Worm (Caenorhabditis elegans) whole organism, L1 larva: ENCODE measurements around the gene Y116F11A.3.

Source experiments
- C34B4.2 ChIP-seq: sonication (generic microtip); optimal IDR thresholded peaks from 2 replicates; lab custom pipeline; 2017; ENCODE audit warnings: mild to moderate bottlenecking, missing genetic modification characterization, missing compliant biosample characterization
- F16B12.6 ChIP-seq: fragments of 150-350 bp; optimal IDR thresholded peaks from 2 replicates; lab custom pipeline; 2014; ENCODE audit warnings: missing biosample characterization, missing genetic modification characterization
- Y116A8C.19 ChIP-seq: sonication (generic microtip); optimal IDR thresholded peaks from 2 replicates; lab custom pipeline; 2016; ENCODE audit warnings: missing compliant biosample characterization, missing genetic modification characterization, borderline replicate concordance
- aha-1 ChIP-seq: fragments of 150-350 bp; optimal IDR thresholded peaks from 2 replicates; lab custom pipeline; 2014; ENCODE audit warnings: missing biosample characterization, missing genetic modification characterization
- alr-1 ChIP-seq: fragments of 200-800 bp; sonication (Bioruptor generic); optimal IDR thresholded peaks from 2 replicates; lab custom pipeline; 2018; ENCODE audit warnings: borderline replicate concordance, mild to moderate bottlenecking, missing genetic modification characterization, missing compliant biosample characterization
- blmp-1 ChIP-seq: fragments of 150-350 bp; optimal IDR thresholded peaks from 2 replicates; lab custom pipeline; 2014; ENCODE audit warnings: missing biosample characterization, missing genetic modification characterization
- ceh-8 ChIP-seq: fragments of 200-800 bp; sonication (Bioruptor generic); optimal IDR thresholded peaks from 2 replicates; lab custom pipeline; 2018; ENCODE audit warnings: mild to moderate bottlenecking, missing genetic modification characterization, moderate library complexity, missing compliant biosample characterization
- ceh-82 ChIP-seq, 3 experiments: fragments of 150-350 bp in 1 of 3; sonication (generic microtip) in 2 of 3; optimal IDR thresholded peaks; 2 replicates each; lab custom pipeline; 2014 to 2017; ENCODE audit warnings: missing biosample characterization in 3 of 3, missing genetic modification characterization in 3 of 3
- ceh-88 ChIP-seq: fragments of 200-800 bp; sonication (Bioruptor generic); IDR thresholded peaks from 2 replicates; pipeline ENCODE4 v1.3.6; 2022; ENCODE audit warnings: missing genetic modification characterization, missing compliant biosample characterization
- ces-1 ChIP-seq: fragments of 150-350 bp; optimal IDR thresholded peaks from 2 replicates; lab custom pipeline; 2014; ENCODE audit warnings: missing biosample characterization, missing genetic modification reagents, missing genetic modification characterization
- dsc-1 ChIP-seq: sonication (generic microtip); optimal IDR thresholded peaks from 2 replicates; lab custom pipeline; 2016; ENCODE audit warnings: mild to moderate bottlenecking, missing genetic modification characterization, missing compliant biosample characterization
- efl-1 ChIP-seq, 4 experiments: fragments of 150-350 bp; optimal IDR thresholded peaks in 3 of 4; peaks in 1 of 4; 1 replicate in 1 of 4; 2 replicates in 3 of 4; lab custom pipeline; 2014; ENCODE audit warnings: missing biosample characterization in 2 of 4, missing genetic modification characterization in 2 of 4, missing genetic modification reagents in 2 of 4
- efl-3 ChIP-seq: fragments of 200-800 bp; sonication (Bioruptor generic); optimal IDR thresholded peaks from 2 replicates; lab custom pipeline; 2018; ENCODE audit warnings: mild to moderate bottlenecking, missing genetic modification characterization, missing compliant biosample characterization
- egl-27 ChIP-seq, 2 experiments: fragments of 150-350 bp in 1 of 2; sonication (generic microtip); optimal IDR thresholded peaks; 3 replicates each; lab custom pipeline; 2017 to 2018; ENCODE audit warnings: missing biosample characterization in 2 of 2, missing genetic modification characterization in 2 of 2, missing genetic modification reagents in 2 of 2
- elt-3 ChIP-seq, 6 experiments: fragments of 150-350 bp in 1 of 6; sonication (generic microtip); optimal IDR thresholded peaks; 2 replicates each; lab custom pipeline; 2017 to 2018; ENCODE audit warnings: missing biosample characterization in 6 of 6, missing genetic modification characterization in 6 of 6, inconsistent platforms in 1 of 6
- fkh-10 ChIP-seq: sonication (generic microtip); optimal IDR thresholded peaks from 2 replicates; lab custom pipeline; 2017; ENCODE audit warnings: missing biosample characterization, missing genetic modification reagents, missing genetic modification characterization
- fkh-4 ChIP-seq: sonication (generic microtip); optimal IDR thresholded peaks from 2 replicates; lab custom pipeline; 2016; ENCODE audit warnings: missing compliant biosample characterization, missing genetic modification characterization, borderline replicate concordance
- hpl-2 ChIP-seq: fragments of 150-350 bp; optimal IDR thresholded peaks from 2 replicates; lab custom pipeline; 2014; ENCODE audit warnings: missing biosample characterization, missing genetic modification reagents, missing genetic modification characterization
- irx-1 ChIP-seq: sonication (generic microtip); optimal IDR thresholded peaks from 2 replicates; lab custom pipeline; 2016; ENCODE audit warnings: missing genetic modification characterization, missing compliant biosample characterization
- lin-35 ChIP-seq, 2 experiments: fragments of 150-350 bp; optimal IDR thresholded peaks; 2 replicates each; lab custom pipeline; 2014; ENCODE audit warnings: missing biosample characterization in 2 of 2, missing genetic modification characterization in 2 of 2, missing genetic modification reagents in 2 of 2
- lir-3 ChIP-seq: sonication (generic microtip); optimal IDR thresholded peaks from 2 replicates; lab custom pipeline; 2016; ENCODE audit warnings: mild to moderate bottlenecking, missing genetic modification characterization, moderate library complexity, missing compliant biosample characterization; ENCODE audit not compliant: poor library complexity
- lsy-2 ChIP-seq, 2 experiments: fragments of 150-350 bp; optimal IDR thresholded peaks; 2 replicates each; lab custom pipeline; 2014; ENCODE audit warnings: missing biosample characterization in 2 of 2, missing genetic modification characterization in 2 of 2
- mab-9 ChIP-seq: fragments of 200-800 bp; sonication (Bioruptor generic); IDR thresholded peaks from 2 replicates; pipeline ENCODE4 v1.3.6; 2022; ENCODE audit warnings: missing genetic modification reagents, missing genetic modification characterization, missing compliant biosample characterization
- mdl-1 ChIP-seq, 2 experiments: fragments of 150-350 bp; optimal IDR thresholded peaks; 2 replicates each; lab custom pipeline; 2014 to 2017; ENCODE audit warnings: missing biosample characterization in 2 of 2, missing genetic modification characterization in 2 of 2, inconsistent platforms in 1 of 2
- mef-2 ChIP-seq: fragments of 150-350 bp; optimal IDR thresholded peaks from 2 replicates; lab custom pipeline; 2014; ENCODE audit warnings: missing biosample characterization, missing genetic modification characterization
- mep-1 ChIP-seq: fragments of 150-350 bp; optimal IDR thresholded peaks from 2 replicates; lab custom pipeline; 2014; ENCODE audit warnings: missing biosample characterization, missing genetic modification characterization
- nhr-12 ChIP-seq: sonication (generic microtip); optimal IDR thresholded peaks from 2 replicates; lab custom pipeline; 2017; ENCODE audit warnings: missing biosample characterization, missing genetic modification characterization
- nhr-19 ChIP-seq: fragments of 200-800 bp; sonication (Bioruptor generic); conservative IDR thresholded peaks from 2 replicates; pipeline ENCODE4 v1.3.6; 2022; ENCODE audit warnings: missing genetic modification characterization, missing compliant biosample characterization
- nhr-47 ChIP-seq: sonication (generic microtip); optimal IDR thresholded peaks from 2 replicates; lab custom pipeline; 2016; ENCODE audit warnings: mild to moderate bottlenecking, missing genetic modification characterization, moderate library complexity, missing compliant biosample characterization
- nhr-84 ChIP-seq: sonication (generic microtip); optimal IDR thresholded peaks from 2 replicates; lab custom pipeline; 2017; ENCODE audit warnings: missing biosample characterization, missing genetic modification characterization
- nhr-85 ChIP-seq: sonication (generic microtip); peaks from one replicate; lab custom pipeline; 2016; ENCODE audit warnings: missing genetic modification characterization, inconsistent platforms, missing compliant biosample characterization
- pqm-1 ChIP-seq: sonication (generic microtip); optimal IDR thresholded peaks from 3 replicates; lab custom pipeline; 2017; ENCODE audit warnings: missing biosample characterization, missing genetic modification characterization
- rnt-1 ChIP-seq: sonication (generic microtip); optimal IDR thresholded peaks from 2 replicates; lab custom pipeline; 2016; ENCODE audit warnings: mild to moderate bottlenecking, missing genetic modification characterization, moderate library complexity, missing compliant biosample characterization
- skn-1 ChIP-seq: fragments of 150-350 bp; optimal IDR thresholded peaks from 2 replicates; lab custom pipeline; 2014; ENCODE audit warnings: missing biosample characterization, missing genetic modification characterization
- sup-37 ChIP-seq: fragments of 200-800 bp; sonication (Bioruptor generic); optimal IDR thresholded peaks from 2 replicates; lab custom pipeline; 2018; ENCODE audit warnings: mild to moderate bottlenecking, missing genetic modification characterization, missing compliant biosample characterization
- swsn-7 ChIP-seq: sonication (generic microtip); optimal IDR thresholded peaks from 2 replicates; lab custom pipeline; 2016; ENCODE audit warnings: missing genetic modification characterization, missing compliant biosample characterization
- tbx-2 ChIP-seq: sonication (generic microtip); optimal IDR thresholded peaks from 2 replicates; lab custom pipeline; 2016; ENCODE audit warnings: missing genetic modification characterization, missing compliant biosample characterization
- unc-130 ChIP-seq: fragments of 150-350 bp; optimal IDR thresholded peaks from 2 replicates; lab custom pipeline; 2017; ENCODE audit warnings: missing biosample characterization, missing genetic modification characterization, inconsistent platforms
- unc-62 ChIP-seq: fragments of 150-350 bp; optimal IDR thresholded peaks from 2 replicates; lab custom pipeline; 2014; ENCODE audit warnings: missing biosample characterization, missing genetic modification reagents, missing genetic modification characterization
- unc-86 ChIP-seq: sonication (generic microtip); optimal IDR thresholded peaks from 2 replicates; lab custom pipeline; 2016; ENCODE audit warnings: missing genetic modification characterization, missing compliant biosample characterization
- unc-98 ChIP-seq: fragments of 200-800 bp; sonication (Bioruptor generic); IDR thresholded peaks from 2 replicates; pipeline ENCODE4 v1.3.6; 2022; ENCODE audit warnings: missing genetic modification characterization, missing compliant biosample characterization
- vab-15 ChIP-seq: sonication (generic microtip); optimal IDR thresholded peaks from 2 replicates; lab custom pipeline; 2017; ENCODE audit warnings: missing genotype, mild to moderate bottlenecking, missing genetic modification characterization, missing compliant biosample characterization
- zip-4 ChIP-seq: fragments of 200-800 bp; sonication (Bioruptor generic); optimal IDR thresholded peaks from 2 replicates; lab custom pipeline; 2018; ENCODE audit warnings: mild to moderate bottlenecking, missing genetic modification characterization, moderate library complexity, missing compliant biosample characterization

Y116F11A.3 gene

ce11 chrV:19718660-19719059, 10.2 kb upstream of the Y116F11A.3 start:
- TF ChIP-seq nhr-85 (tag; lab: Kevin White, UChicago) (no peak), efl-3 (no peak), skn-1 (tag; lab: Kevin White, UChicago) (no peak), pqm-1 (no peak), ces-1 (GFP tag; lab: Kevin White, UChicago) (no peak), dsc-1 (tag; lab: Kevin White, UChicago) (no peak), fkh-10 (GFP tag; lab: Kevin White, UChicago) (no peak), lir-3 (tag; lab: Kevin White, UChicago) (no peak), irx-1 (tag; lab: Kevin White, UChicago) (no peak), unc-86 (tag; lab: Kevin White, UChicago) (no peak), unc-62 (GFP tag; lab: Kevin White, UChicago) (no peak), mep-1 (tag; lab: Kevin White, UChicago) (no peak), blmp-1 (no peak), nhr-84 (tag; lab: Kevin White, UChicago) (no peak), fkh-4 (tag; lab: Kevin White, UChicago) (no peak), nhr-47 (no peak), egl-27 (tag; optimal IDR thresholded peaks at IDR 0.05; lab: Kevin White, UChicago) (no peak), mab-9 (GFP tag; lab: Robert Waterston, UW) (no peak), F16B12.6 (tag; lab: Kevin White, UChicago) (no peak)
- TF ChIP-seq, all 84 proteins: peak for 0

DNA sequence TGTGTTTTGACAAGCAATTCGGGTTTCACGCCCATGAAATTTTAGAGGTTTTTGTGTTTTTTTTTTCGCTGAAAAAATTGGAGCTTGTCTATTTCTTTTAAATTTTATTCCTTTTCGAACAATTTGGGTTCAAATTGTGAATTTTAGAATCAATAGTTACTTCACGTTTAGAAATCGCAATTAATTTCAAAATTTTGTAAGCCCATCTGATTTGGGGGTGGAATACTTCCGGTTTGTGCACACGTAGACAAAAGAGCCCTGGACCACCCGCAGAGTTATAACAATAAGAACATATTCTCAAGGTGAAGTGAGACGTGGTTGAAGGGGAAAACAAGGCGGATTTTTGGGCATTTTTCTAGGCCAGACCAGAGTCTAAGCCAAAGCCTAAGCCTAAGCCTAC, 9.6 kb upstream of the Y116F11A.3 start, which contains the start of gene Y116F11A.6:
Gene Y116F11A.6, plus strand, starts transcription at position 301 of the 400 bp plus-strand sequence.
- TF ChIP-seq Y116A8C.19 (no peak), F16B12.6 (tag; lab: Kevin White, UChicago) (no peak), mdl-1 (tag; optimal IDR thresholded peaks at IDR 0.05; lab: Kevin White, UChicago) (no peak), lsy-2 (tag; optimal IDR thresholded peaks at IDR 0.05; lab: Kevin White, UChicago) (no peak), C34B4.2 (tag; lab: Kevin White, UChicago) (no peak), fkh-4 (tag; lab: Kevin White, UChicago) (no peak), nhr-85 (tag; lab: Kevin White, UChicago) (no peak), unc-98 (GFP tag; lab: Robert Waterston, UW) (no peak), sup-37 (GFP tag; lab: Kevin White, UChicago) (no peak), ceh-88 (no peak), alr-1 (no peak), swsn-7 (no peak)
- TF ChIP-seq, all 84 proteins: peak for 0

DNA sequence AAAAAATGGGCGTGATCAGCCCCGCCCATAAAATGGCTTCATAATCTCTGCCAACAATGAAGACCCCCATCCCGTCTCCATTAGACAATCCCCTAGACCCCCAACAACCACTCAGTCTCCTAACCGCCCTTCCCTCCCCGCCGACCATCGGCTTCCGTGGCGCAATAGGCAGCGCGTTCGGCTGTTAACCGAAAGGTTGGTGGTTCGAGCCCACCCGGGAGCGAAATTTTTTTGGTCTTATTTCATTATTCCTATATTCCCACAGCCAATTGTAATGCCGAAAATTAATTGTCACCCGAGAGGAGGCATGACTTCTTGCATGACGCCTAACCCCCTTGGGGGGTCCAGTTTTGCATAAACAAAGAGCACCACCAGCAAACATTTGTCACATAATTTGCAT, 6.0 kb upstream of the Y116F11A.3 start:
- no peak for TF ChIP-seq nhr-12 (tag; lab: Kevin White, UChicago)
- peak in 1 of 2 experiments; percentile 36 for TF ChIP-seq lsy-2 (tag; optimal IDR thresholded peaks at IDR 0.05; lab: Kevin White, UChicago)
- peak; percentile 43 for TF ChIP-seq dsc-1 (tag; lab: Kevin White, UChicago)
- peak; percentile 1 for TF ChIP-seq tbx-2 (tag; lab: Kevin White, UChicago)
- no peak for TF ChIP-seq mef-2 (tag; lab: Kevin White, UChicago)
- no peak for TF ChIP-seq vab-15 (tag; lab: Kevin White, UChicago)
- no peak for TF ChIP-seq elt-3 (tag; optimal IDR thresholded peaks at IDR 0.05; lab: Kevin White, UChicago)
- TF ChIP-seq zip-4 (GFP tag; lab: Kevin White, UChicago): no peak
- peak; percentile 43 for TF ChIP-seq nhr-19 (GFP tag; lab: Robert Waterston, UW)
- TF ChIP-seq ceh-8 (GFP tag; lab: Kevin White, UChicago): no peak
- peak in 1 of 2 experiments; percentile 14 for TF ChIP-seq mdl-1 (tag; optimal IDR thresholded peaks at IDR 0.05; lab: Kevin White, UChicago)
- TF ChIP-seq Y116A8C.19: no peak
- TF ChIP-seq unc-130 (tag; lab: Kevin White, UChicago): peak; percentile 5
- TF ChIP-seq hpl-2 (GFP tag; lab: Kevin White, UChicago): no peak
- TF ChIP-seq rnt-1: peak; percentile 49
- no peak for TF ChIP-seq efl-1 (optimal IDR thresholded peaks at IDR 0.05; lab: Kevin White, UChicago)
- TF ChIP-seq efl-1 (GFP tag; optimal IDR thresholded peaks at IDR 0.05 in 1 of 2; lab: Kevin White, UChicago): peak in 1 of 2 experiments; percentile 92
- TF ChIP-seq swsn-7: peak; percentile 4
- no peak for TF ChIP-seq aha-1
- no peak for TF ChIP-seq blmp-1
- TF ChIP-seq lin-35 (GFP tag; optimal IDR thresholded peaks at IDR 0.05; lab: Kevin White, UChicago): peak in 1 of 2 experiments; percentile 10
- TF ChIP-seq ceh-82 (tag; optimal IDR thresholded peaks at IDR 0.05; lab: Kevin White, UChicago): peak in 1 of 3 experiments; percentile 14
- TF ChIP-seq, all 84 proteins: peak for 11
